Worm (Caenorhabditis elegans) whole organism, L4/young adult: ENCODE data around the gene C14A4.9.

Experiments
- dao-5 ChIP-seq: sonication (generic microtip); optimal IDR thresholded peaks from 2 replicates; lab custom pipeline; 2016; ENCODE audit warnings: missing genotype, missing genetic modification characterization, moderate library complexity, missing compliant biosample characterization
- him-1 ChIP-seq: sonication (generic microtip); optimal IDR thresholded peaks from 2 replicates; lab custom pipeline; 2016; ENCODE audit warnings: missing genotype, missing genetic modification reagents, missing genetic modification characterization, missing compliant biosample characterization

- no peak for TF ChIP-seq him-1 (tag; lab: Kevin White, UChicago)
- no peak for TF ChIP-seq dao-5
These were observed 49.0 kb upstream of the C14A4.9 start for ce11 chrII:10550173-10550572.
